Worm (Caenorhabditis elegans) whole organism, mixed stage, embryonic: Measurements from ENCODE around the gene irld-8.

Experiments used
- M03D4.4 ChIP-seq: sonication (generic microtip); optimal IDR thresholded peaks from 2 replicates; lab custom pipeline; 2017; ENCODE audit warnings: mild to moderate bottlenecking, missing genetic modification characterization, missing compliant biosample characterization
- blmp-1 ChIP-seq: fragments of 150-350 bp; optimal IDR thresholded peaks from 2 replicates; lab custom pipeline; 2014; ENCODE audit warnings: missing biosample characterization, missing genetic modification characterization
- cnd-1 ChIP-seq: fragments of 200-800 bp; sonication (Bioruptor generic); optimal IDR thresholded peaks from 2 replicates; lab custom pipeline; 2018; ENCODE audit warnings: mild to moderate bottlenecking, missing genetic modification characterization, missing compliant biosample characterization
- mep-1 ChIP-seq: fragments of 150-350 bp; optimal IDR thresholded peaks from 2 replicates; lab custom pipeline; 2017; ENCODE audit warnings: missing biosample characterization, missing genetic modification reagents, missing genetic modification characterization, inconsistent platforms
- nhr-28 ChIP-seq: fragments of 150-350 bp; optimal IDR thresholded peaks from 2 replicates; lab custom pipeline; 2014; ENCODE audit warnings: missing biosample characterization, missing genetic modification characterization
- nhr-76 ChIP-seq: sonication (generic microtip); optimal IDR thresholded peaks from 2 replicates; lab custom pipeline; 2017; ENCODE audit warnings: missing biosample characterization, missing genetic modification characterization
- tbx-8 ChIP-seq: fragments of 200-800 bp; sonication (Bioruptor generic); optimal IDR thresholded peaks from 2 replicates; lab custom pipeline; 2018; ENCODE audit warnings: mild to moderate bottlenecking, missing genetic modification characterization, moderate library complexity, missing compliant biosample characterization
- unc-62 ChIP-seq: fragments of 150-350 bp; optimal IDR thresholded peaks from 2 replicates; lab custom pipeline; 2014; ENCODE audit warnings: missing biosample characterization, missing genetic modification reagents, missing genetic modification characterization

DNA sequence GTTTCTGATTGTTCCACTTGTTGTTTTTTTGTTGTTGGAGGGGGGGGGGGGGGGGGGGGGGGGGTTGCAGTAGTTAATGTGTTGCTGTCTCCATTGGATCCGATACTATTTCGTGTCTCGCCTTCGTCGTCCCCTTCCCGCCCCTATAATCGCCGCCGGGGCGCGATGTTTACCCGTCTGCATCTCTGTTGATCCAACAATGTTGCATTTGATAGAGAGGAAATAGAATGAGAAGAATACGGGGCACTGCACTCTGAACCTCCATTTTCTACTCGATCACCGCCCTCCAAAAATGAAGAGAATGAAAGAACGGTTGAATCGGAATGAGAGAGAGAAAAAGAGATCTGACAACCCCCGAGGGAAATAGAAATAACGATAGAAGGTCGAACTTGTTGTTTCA, 47.8 kb upstream of the irld-8 start:
- TF ChIP-seq blmp-1 (tag; lab: Kevin White, UChicago), result no peak
- TF ChIP-seq nhr-28 (tag; lab: Kevin White, UChicago), result no peak
- no peak for TF ChIP-seq unc-62 (GFP tag; lab: Kevin White, UChicago)
- TF ChIP-seq mep-1 (tag; lab: Kevin White, UChicago), result no peak
- TF ChIP-seq tbx-8 (GFP tag; lab: Kevin White, UChicago), result no peak
- no peak for TF ChIP-seq cnd-1 (tag; lab: Kevin White, UChicago)
- no peak for TF ChIP-seq nhr-76 (tag; lab: Kevin White, UChicago)
- TF ChIP-seq M03D4.4 (tag; lab: Kevin White, UChicago), result no peak
